Fruit fly (Drosophila melanogaster) S2 (cell line): Measurements from ENCODE around the gene Prosbeta4R1.

Source experiments
- CG8478 ChIP-seq: fragments of >200 bp; optimal IDR thresholded peaks from 2 replicates; lab custom pipeline; 2018
- CTCF ChIP-seq, 2 experiments: fragments of >200 bp; optimal IDR thresholded peaks; 2 replicates each; lab custom pipeline; 2018

DNA sequence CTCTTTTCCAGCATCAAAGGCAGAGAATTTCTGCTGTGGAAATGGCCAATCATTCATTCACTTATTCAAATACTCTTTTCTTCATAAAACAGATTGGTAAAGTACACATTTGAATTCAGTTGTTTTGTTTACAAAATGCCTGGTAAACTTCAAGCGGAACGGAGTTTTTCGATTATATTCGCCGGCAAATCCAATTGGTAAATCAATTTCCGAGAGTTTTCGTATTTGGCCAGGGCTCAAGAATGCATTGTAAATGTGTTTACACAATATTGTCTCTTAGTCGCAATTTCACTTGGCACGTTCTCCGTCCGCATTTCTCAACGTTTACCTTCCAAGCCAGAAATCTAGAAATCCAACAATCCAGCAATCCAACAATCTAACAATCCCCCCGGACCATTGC lies 33.0 kb upstream of the Prosbeta4R1 start, which contains the start of gene CG43403:
- TF ChIP-seq CG8478 (lab: Kevin White, UChicago) (no peak), CTCF (optimal IDR thresholded peaks at IDR 0.05; lab: Kevin White, UChicago) (no peak)
